Fruit fly (Drosophila melanogaster) whole organism, wandering third instar larva: ENCODE measurements around the gene CG4598.

ENCODE experiments used
- Abd-B ChIP-seq: fragments of >200 bp; optimal IDR thresholded peaks from 2 replicates; lab custom pipeline; 2017; ENCODE audit warnings: missing biosample characterization, missing genetic modification characterization
- CG32264 ChIP-seq: fragments of 200-800 bp; sonication (Bioruptor generic); optimal IDR thresholded peaks from 2 replicates; lab custom pipeline; 2016; ENCODE audit warnings: missing biosample characterization, missing genetic modification characterization
- CG9705 ChIP-seq: fragments of 200-800 bp; sonication (Bioruptor generic); optimal IDR thresholded peaks from 2 replicates; lab custom pipeline; 2018; ENCODE audit warnings: missing biosample characterization, mild to moderate bottlenecking, missing genetic modification characterization
- CrebA ChIP-seq: fragments of 200-800 bp; sonication (Bioruptor generic); optimal IDR thresholded peaks from 2 replicates; lab custom pipeline; 2016; ENCODE audit warnings: missing biosample characterization, mild to moderate bottlenecking, missing genetic modification characterization, borderline replicate concordance
- Dif ChIP-seq: fragments of 200-275, 200-300 bp; sonication (Bioruptor generic); optimal IDR thresholded peaks from 2 replicates; lab custom pipeline; 2018; ENCODE audit warnings: missing biosample characterization, missing genetic modification characterization; ENCODE audit not compliant: partially characterized antibody
- GATAd ChIP-seq: sonication (Bioruptor generic); optimal IDR thresholded peaks from 2 replicates; lab custom pipeline; 2016; ENCODE audit warnings: missing biosample characterization, missing genetic modification characterization
- HLH106 ChIP-seq: fragments of 200-800 bp; optimal IDR thresholded peaks from 3 replicates; lab custom pipeline; 2019; ENCODE audit warnings: missing biosample characterization, mild to moderate bottlenecking, missing genetic modification characterization, moderate library complexity
- Hnf4 ChIP-seq: fragments of 200-800 bp; sonication (Bioruptor generic); optimal IDR thresholded peaks from 2 replicates; lab custom pipeline; 2016; ENCODE audit warnings: missing biosample characterization, mild to moderate bottlenecking, missing genetic modification characterization
- Hr78 ChIP-seq: fragments of >200 bp; optimal IDR thresholded peaks from 2 replicates; lab custom pipeline; 2017; ENCODE audit warnings: missing biosample characterization, missing genetic modification characterization
- Hr83 ChIP-seq: fragments of 200-300 bp; sonication (Bioruptor generic); optimal IDR thresholded peaks from 2 replicates; lab custom pipeline; 2016; ENCODE audit warnings: missing biosample characterization, mild to moderate bottlenecking, missing genetic modification characterization, moderate library complexity; ENCODE audit not compliant: poor library complexity, severe bottlenecking
- Jra ChIP-seq: sonication (Bioruptor generic); optimal IDR thresholded peaks from 2 replicates; lab custom pipeline; 2016; ENCODE audit warnings: missing biosample characterization, missing genetic modification characterization
- Mio ChIP-seq: sonication (Bioruptor generic); optimal IDR thresholded peaks from 2 replicates; lab custom pipeline; 2016; ENCODE audit warnings: missing biosample characterization, missing genetic modification characterization
- Myc ChIP-seq: fragments of >200 bp; optimal IDR thresholded peaks from 2 replicates; lab custom pipeline; 2017
- N ChIP-seq: fragments of >200 bp; optimal IDR thresholded peaks from 2 replicates; lab custom pipeline; 2018; ENCODE audit warnings: missing biosample characterization, missing external identifiers, missing genetic modification characterization
- OdsH ChIP-seq: fragments of 200-800 bp; sonication (Bioruptor generic); optimal IDR thresholded peaks from 2 replicates; lab custom pipeline; 2016; ENCODE audit warnings: missing biosample characterization, mild to moderate bottlenecking, missing genetic modification characterization
- Rel ChIP-seq, 2 experiments: fragments of 200-800 bp; sonication (Bioruptor generic) in 1 of 2; optimal IDR thresholded peaks; 2 replicates in 1 of 2; 3 replicates in 1 of 2; lab custom pipeline; 2016 to 2019; ENCODE audit warnings: mild to moderate bottlenecking in 2 of 2, missing biosample characterization in 2 of 2, missing genetic modification characterization in 2 of 2, moderate library complexity in 1 of 2
- Sp1 ChIP-seq: fragments of 200-800 bp; sonication (Bioruptor generic); optimal IDR thresholded peaks from 3 replicates; lab custom pipeline; 2019; ENCODE audit warnings: missing biosample characterization, mild to moderate bottlenecking, missing genetic modification characterization, moderate library complexity
- Vsx2 ChIP-seq: fragments of 200-300, 225-300 bp; sonication (Bioruptor generic); optimal IDR thresholded peaks from 2 replicates; lab custom pipeline; 2018; ENCODE audit warnings: missing biosample characterization, missing genetic modification characterization; ENCODE audit not compliant: partially characterized antibody
- br ChIP-seq: fragments of 200-800 bp; sonication (Bioruptor generic); optimal IDR thresholded peaks from 2 replicates; lab custom pipeline; 2016; ENCODE audit warnings: missing biosample characterization, missing genetic modification characterization
- brk ChIP-seq: fragments of 200-800 bp; sonication (Bioruptor generic); optimal IDR thresholded peaks from 2 replicates; lab custom pipeline; 2016; ENCODE audit warnings: missing biosample characterization, mild to moderate bottlenecking, missing genetic modification characterization
- dl ChIP-seq, 2 experiments: fragments of 175-275, 200-275 bp in 1 of 2; fragments of 200-275 bp in 1 of 2; sonication (Bioruptor generic); optimal IDR thresholded peaks; lab custom pipeline; 2018; ENCODE audit warnings: mild to moderate bottlenecking in 2 of 2, missing biosample characterization in 2 of 2, missing genetic modification characterization in 2 of 2, moderate library complexity in 2 of 2; ENCODE audit not compliant: partially characterized antibody in 2 of 2, insufficient read depth in 1 of 2
- dmrt93B ChIP-seq: fragments of 200-800 bp; sonication (Bioruptor generic); optimal IDR thresholded peaks from 2 replicates; lab custom pipeline; 2018; ENCODE audit warnings: missing biosample characterization, mild to moderate bottlenecking, missing genetic modification characterization
- dsf ChIP-seq: sonication (Bioruptor generic); optimal IDR thresholded peaks from 2 replicates; lab custom pipeline; 2016; ENCODE audit warnings: missing biosample characterization, missing genetic modification characterization, borderline replicate concordance
- ey ChIP-seq: fragments of 200-800 bp; sonication (Bioruptor generic); optimal IDR thresholded peaks from 2 replicates; lab custom pipeline; 2016; ENCODE audit warnings: missing biosample characterization, missing genetic modification characterization
- foxo ChIP-seq, 2 experiments: fragments of 200-800 bp; sonication (Bioruptor generic); optimal IDR thresholded peaks; 2 replicates in 1 of 2; 3 replicates in 1 of 2; lab custom pipeline; 2016 to 2017; ENCODE audit warnings: missing biosample characterization in 2 of 2, missing genetic modification characterization in 2 of 2
- fru ChIP-seq: fragments of 200-800 bp; sonication (Bioruptor generic); optimal IDR thresholded peaks from 3 replicates; lab custom pipeline; 2016; ENCODE audit warnings: missing biosample characterization, mild to moderate bottlenecking, missing genetic modification characterization
- h ChIP-seq: fragments of 200-800 bp; sonication (Bioruptor generic); optimal IDR thresholded peaks from 3 replicates; lab custom pipeline; 2016; ENCODE audit warnings: missing biosample characterization, mild to moderate bottlenecking, missing genetic modification characterization
- jim ChIP-seq: fragments of 175-275, 200-325 bp; sonication (Bioruptor generic); optimal IDR thresholded peaks from 2 replicates; lab custom pipeline; 2016; ENCODE audit warnings: missing biosample characterization, mild to moderate bottlenecking, missing genetic modification characterization
- lola ChIP-seq: fragments of >200 bp; optimal IDR thresholded peaks from 2 replicates; lab custom pipeline; 2017; ENCODE audit warnings: missing biosample characterization, missing genetic modification characterization
- pan ChIP-seq: fragments of >200 bp; optimal IDR thresholded peaks from 2 replicates; lab custom pipeline; 2017
- psq ChIP-seq: fragments of 200-800 bp; sonication (Bioruptor generic); optimal IDR thresholded peaks from 3 replicates; lab custom pipeline; 2017; ENCODE audit warnings: missing biosample characterization, mild to moderate bottlenecking, missing genetic modification characterization, moderate library complexity
- rgr ChIP-seq: fragments of 200-800 bp; sonication (Bioruptor generic); optimal IDR thresholded peaks from 3 replicates; lab custom pipeline; 2016; ENCODE audit warnings: missing biosample characterization, mild to moderate bottlenecking, missing genetic modification characterization
- sage ChIP-seq: fragments of 200-800 bp; sonication (Bioruptor generic); optimal IDR thresholded peaks from 2 replicates; lab custom pipeline; 2016; ENCODE audit warnings: missing biosample characterization, mild to moderate bottlenecking, missing genetic modification characterization
- sv ChIP-seq: fragments of 200-800 bp; sonication (Bioruptor generic); optimal IDR thresholded peaks from 3 replicates; lab custom pipeline; 2016; ENCODE audit warnings: missing biosample characterization, missing genetic modification characterization
- tai ChIP-seq: sonication (Bioruptor generic); optimal IDR thresholded peaks from 2 replicates; lab custom pipeline; 2016; ENCODE audit warnings: missing biosample characterization, missing genetic modification characterization
- usp ChIP-seq: fragments of >200 bp; optimal IDR thresholded peaks from 2 replicates; lab custom pipeline; 2017; ENCODE audit warnings: missing biosample characterization, missing genetic modification characterization
- woc ChIP-seq: sonication (Bioruptor generic); optimal IDR thresholded peaks from 2 replicates; lab custom pipeline; 2016; ENCODE audit warnings: missing biosample characterization, mild to moderate bottlenecking, missing genetic modification characterization

CG4598 gene

DNA sequence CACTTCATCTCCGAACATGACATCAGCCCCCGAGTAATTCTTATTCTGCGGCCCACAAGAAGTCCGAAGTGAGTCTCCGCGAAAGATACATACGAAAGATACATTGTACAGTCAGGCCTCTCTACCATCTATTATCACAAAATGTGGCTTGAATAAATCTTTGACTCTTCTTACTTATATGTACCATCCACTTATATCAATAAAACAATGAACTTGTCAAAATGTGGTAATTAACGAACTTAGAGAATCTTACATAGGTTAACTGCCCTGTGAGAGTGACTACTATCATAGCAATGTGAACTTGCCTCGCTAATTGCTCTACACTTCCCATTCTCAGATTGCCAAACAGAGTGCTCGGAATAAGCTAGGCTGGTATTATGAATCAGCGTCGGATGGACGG, 11.8 kb upstream of the CG4598 start:
- TF ChIP-seq dmrt93B (GFP tag; lab: Kevin White, UChicago) (no peak), dl (GFP tag; optimal IDR thresholded peaks at IDR 0.05; lab: Kevin White, UChicago; ENCODE audit: insufficient read depth in 1 of 2, partially characterized antibody in 2 of 2) (no peak), dsf (GFP tag; lab: Kevin White, UChicago) (no peak)

- TF ChIP-seq Jra (GFP tag; lab: Kevin White, UChicago) (peak; percentile 23), psq (GFP tag; lab: Kevin White, UChicago) (peak; percentile 61), N (GFP tag; lab: Kevin White, UChicago) (peak; percentile 24), fru (GFP tag; lab: Kevin White, UChicago) (no peak), ey (GFP tag; lab: Kevin White, UChicago) (no peak), CrebA (GFP tag; lab: Kevin White, UChicago) (no peak)
Measured at dm6 chr2L:9907320-9908256, 10.8 kb upstream of the CG4598 start.

dm6 chr2L:9908468-9908967, 9.9 kb upstream of the CG4598 start, which contains the start of gene CG13124:
Gene CG13124 (minus strand): TSS chr2L:9908633.
- TF ChIP-seq dsf (GFP tag; lab: Kevin White, UChicago) (no peak), Myc (no peak), pan (no peak), h (GFP tag; lab: Kevin White, UChicago) (peak; percentile 27), jim (GFP tag; lab: Kevin White, UChicago) (no peak), fru (GFP tag; lab: Kevin White, UChicago) (no peak), N (GFP tag; lab: Kevin White, UChicago) (no peak), foxo (GFP tag; optimal IDR thresholded peaks at IDR 0.05; lab: Kevin White, UChicago) (peak in 1 of 2 experiments; percentile 6), Hnf4 (GFP tag; lab: Kevin White, UChicago) (no peak), Dif (GFP tag; lab: Kevin White, UChicago) (peak; percentile 82), Hr83 (GFP tag; lab: Kevin White, UChicago) (no peak), CG32264 (no peak), dl (GFP tag; optimal IDR thresholded peaks at IDR 0.05; lab: Kevin White, UChicago; ENCODE audit: insufficient read depth in 1 of 2, partially characterized antibody in 2 of 2) (peak; percentile 41 to 59), GATAd (no peak), HLH106 (tag; lab: Kevin White, UChicago) (no peak)

- TF ChIP-seq Vsx2 (GFP tag; lab: Kevin White, UChicago) (no peak), sv (GFP tag; lab: Kevin White, UChicago) (no peak), dsf (GFP tag; lab: Kevin White, UChicago) (no peak), Sp1 (peak; percentile 9), CG9705 (no peak), tai (GFP tag; lab: Kevin White, UChicago) (no peak), Dif (GFP tag; lab: Kevin White, UChicago) (no peak), Abd-B (GFP tag; lab: Kevin White, UChicago) (no peak), fru (GFP tag; lab: Kevin White, UChicago) (peak; percentile 20), foxo (GFP tag; optimal IDR thresholded peaks at IDR 0.05; lab: Kevin White, UChicago) (peak in 1 of 2 experiments; percentile 28), pan (no peak), usp (GFP tag; lab: Kevin White, UChicago) (no peak), CrebA (GFP tag; lab: Kevin White, UChicago) (no peak), brk (GFP tag; lab: Kevin White, UChicago) (no peak), br (GFP tag; lab: Kevin White, UChicago) (no peak), Mio (GFP tag; lab: Kevin White, UChicago) (no peak), Myc (no peak), lola (GFP tag; lab: Kevin White, UChicago) (no peak), Hr78 (GFP tag; lab: Kevin White, UChicago) (no peak), CG32264 (no peak), sage (no peak), dmrt93B (GFP tag; lab: Kevin White, UChicago) (no peak), Rel (GFP tag; optimal IDR thresholded peaks at IDR 0.05; lab: Kevin White, UChicago) (no peak), Rel (tag; optimal IDR thresholded peaks at IDR 0.05; lab: Kevin White, UChicago) (peak; percentile 87), HLH106 (tag; lab: Kevin White, UChicago) (peak; percentile 26), rgr (no peak), Hr83 (GFP tag; lab: Kevin White, UChicago) (no peak), woc (GFP tag; lab: Kevin White, UChicago) (no peak), OdsH (GFP tag; lab: Kevin White, UChicago) (no peak), Hnf4 (GFP tag; lab: Kevin White, UChicago) (peak; percentile 2), jim (GFP tag; lab: Kevin White, UChicago) (no peak), h (GFP tag; lab: Kevin White, UChicago) (peak; percentile 31), N (GFP tag; lab: Kevin White, UChicago) (no peak), Jra (GFP tag; lab: Kevin White, UChicago) (no peak), dl (GFP tag; optimal IDR thresholded peaks at IDR 0.05; lab: Kevin White, UChicago; ENCODE audit: insufficient read depth in 1 of 2, partially characterized antibody in 2 of 2) (no peak), psq (GFP tag; lab: Kevin White, UChicago) (no peak)
Measured at dm6 chr2L:9911783-9912182, 6.6 kb upstream of the CG4598 start.
